Fruit fly (Drosophila melanogaster) whole organism, prepupa: ENCODE measurements around the gene MESR6.

Source experiments
- CG10631 ChIP-seq: fragments of 200-800 bp; sonication (Bioruptor generic); optimal IDR thresholded peaks from 2 replicates; lab custom pipeline; 2016; ENCODE audit warnings: missing biosample characterization, missing genetic modification characterization
- CG10669 ChIP-seq: fragments of 200-800 bp; sonication (Bioruptor generic); optimal IDR thresholded peaks from 3 replicates; lab custom pipeline; 2018; ENCODE audit warnings: missing biosample characterization, mild to moderate bottlenecking, missing genetic modification characterization, moderate library complexity
- CG11902 ChIP-seq: fragments of 200-800 bp; sonication (Bioruptor generic); optimal IDR thresholded peaks from 3 replicates; lab custom pipeline; 2016; ENCODE audit warnings: missing biosample characterization, missing genetic modification characterization
- CG15336 ChIP-seq: fragments of 200-800 bp; sonication (Bioruptor generic); IDR thresholded peaks from 2 replicates; pipeline ENCODE4 v1.3.6; 2022; ENCODE audit warnings: missing biosample characterization, missing genetic modification characterization
- CG1621 ChIP-seq: fragments of 200-800 bp; sonication (Bioruptor generic); optimal IDR thresholded peaks from 3 replicates; lab custom pipeline; 2018; ENCODE audit warnings: missing biosample characterization, mild to moderate bottlenecking, missing genetic modification characterization
- CG16779 ChIP-seq: fragments of 200-800 bp; sonication (Bioruptor generic); optimal IDR thresholded peaks from 3 replicates; lab custom pipeline; 2017; ENCODE audit warnings: missing biosample characterization, mild to moderate bottlenecking, missing genetic modification characterization
- CG3032 ChIP-seq: fragments of 200-800 bp; optimal IDR thresholded peaks from 2 replicates; lab custom pipeline; 2019; ENCODE audit warnings: missing biosample characterization, mild to moderate bottlenecking, missing genetic modification characterization, moderate library complexity
- CG31627 ChIP-seq: fragments of 200-800 bp; sonication (Bioruptor generic); optimal IDR thresholded peaks from 3 replicates; lab custom pipeline; 2016; ENCODE audit warnings: missing biosample characterization, missing genetic modification characterization
- CG32006 ChIP-seq: fragments of 200-800 bp; sonication (Bioruptor generic); optimal IDR thresholded peaks from 3 replicates; lab custom pipeline; 2017; ENCODE audit warnings: missing biosample characterization, mild to moderate bottlenecking, missing genetic modification characterization
- CG34406 ChIP-seq: fragments of 200-800 bp; sonication (Bioruptor generic); optimal IDR thresholded peaks from 3 replicates; lab custom pipeline; 2016; ENCODE audit warnings: missing biosample characterization, missing genetic modification characterization
- CG3919 ChIP-seq: fragments of 200-800 bp; sonication (Bioruptor generic); optimal IDR thresholded peaks from 3 replicates; lab custom pipeline; 2016; ENCODE audit warnings: missing biosample characterization, missing genetic modification characterization
- CG4318 ChIP-seq: fragments of 200-800 bp; sonication (Bioruptor generic); optimal IDR thresholded peaks from 3 replicates; lab custom pipeline; 2017; ENCODE audit warnings: missing biosample characterization, mild to moderate bottlenecking, missing genetic modification characterization
- CG6163 ChIP-seq: fragments of 200-800 bp; sonication (Bioruptor generic); IDR thresholded peaks from 3 replicates; pipeline ENCODE4 v1.3.6; 2022; ENCODE audit warnings: missing biosample characterization, missing genetic modification characterization
- CG6276 ChIP-seq: fragments of 200-800 bp; sonication (Bioruptor generic); optimal IDR thresholded peaks from 2 replicates; lab custom pipeline; 2017; ENCODE audit warnings: missing biosample characterization, mild to moderate bottlenecking, missing genetic modification characterization
- CG6792 ChIP-seq: fragments of 200-800 bp; sonication (Bioruptor generic); optimal IDR thresholded peaks from 3 replicates; lab custom pipeline; 2016; ENCODE audit warnings: missing biosample characterization, missing genetic modification characterization
- CG6808 ChIP-seq: fragments of 200-800 bp; sonication (Bioruptor generic); optimal IDR thresholded peaks from 3 replicates; lab custom pipeline; 2017; ENCODE audit warnings: missing biosample characterization, missing genetic modification characterization, mild to moderate bottlenecking, moderate library complexity, missing genetic modification reagents
- CG7368 ChIP-seq: fragments of 200-800 bp; sonication (Bioruptor generic); optimal IDR thresholded peaks from 3 replicates; lab custom pipeline; 2016; ENCODE audit warnings: missing biosample characterization, missing genetic modification characterization
- CG8119 ChIP-seq: fragments of 200-800 bp; sonication (Bioruptor generic); IDR thresholded peaks from 3 replicates; pipeline ENCODE4 v1.3.6; 2022; ENCODE audit warnings: missing biosample characterization, missing genetic modification characterization
- CG8632 ChIP-seq: fragments of 200-800 bp; sonication (Bioruptor generic); optimal IDR thresholded peaks from 3 replicates; lab custom pipeline; 2016; ENCODE audit warnings: missing biosample characterization, missing genetic modification characterization
- CG9139 ChIP-seq: fragments of 200-800 bp; sonication (Bioruptor generic); optimal IDR thresholded peaks from 3 replicates; lab custom pipeline; 2017; ENCODE audit warnings: missing biosample characterization, mild to moderate bottlenecking, missing genetic modification characterization
- Eip75B ChIP-seq: fragments of 200-800 bp; sonication (Bioruptor generic); optimal IDR thresholded peaks from 3 replicates; lab custom pipeline; 2016; ENCODE audit warnings: missing biosample characterization, missing genetic modification characterization
- Eip78C ChIP-seq: fragments of 200-800 bp; sonication (Bioruptor generic); peaks from one replicate; lab custom pipeline; 2016; ENCODE audit warnings: missing biosample characterization, missing genetic modification characterization
- Eip93F ChIP-seq: fragments of 200-800 bp; sonication (Bioruptor generic); optimal IDR thresholded peaks from 2 replicates; lab custom pipeline; 2016; ENCODE audit warnings: missing biosample characterization, mild to moderate bottlenecking, missing genetic modification characterization
- Ets21C ChIP-seq: fragments of 200-800 bp; sonication (Bioruptor generic); optimal IDR thresholded peaks from 3 replicates; lab custom pipeline; 2016; ENCODE audit warnings: missing biosample characterization, missing genetic modification characterization
- Ets96B ChIP-seq: fragments of 200-800 bp; optimal IDR thresholded peaks from 2 replicates; lab custom pipeline; 2019; ENCODE audit warnings: missing biosample characterization, mild to moderate bottlenecking, missing genetic modification characterization, moderate library complexity
- Gug ChIP-seq: fragments of 200-800 bp; sonication (Bioruptor generic); IDR thresholded peaks from 2 replicates; pipeline ENCODE4 v1.3.6; 2022; ENCODE audit warnings: missing biosample characterization, missing genetic modification characterization
- Hr38 ChIP-seq: sonication (Bioruptor generic); optimal IDR thresholded peaks from 2 replicates; lab custom pipeline; 2016; ENCODE audit warnings: missing biosample characterization, missing genetic modification characterization
- Hr39 ChIP-seq: fragments of 200-800 bp; sonication (Bioruptor generic); optimal IDR thresholded peaks from 2 replicates; lab custom pipeline; 2016; ENCODE audit warnings: missing biosample characterization, missing genetic modification characterization
- Hr4 ChIP-seq: fragments of 200-800 bp; sonication (Bioruptor generic); optimal IDR thresholded peaks from 3 replicates; lab custom pipeline; 2016; ENCODE audit warnings: missing biosample characterization, missing genetic modification characterization
- Lpt ChIP-seq: fragments of 200-800 bp; sonication (Bioruptor generic); optimal IDR thresholded peaks from 3 replicates; lab custom pipeline; 2016; ENCODE audit warnings: missing biosample characterization, missing genetic modification characterization
- Met ChIP-seq: fragments of 200-800 bp; sonication (Bioruptor generic); optimal IDR thresholded peaks from 3 replicates; lab custom pipeline; 2016; ENCODE audit warnings: missing biosample characterization, missing genetic modification characterization
- OdsH ChIP-seq: fragments of 200-800 bp; sonication (Bioruptor generic); optimal IDR thresholded peaks from 3 replicates; lab custom pipeline; 2016; ENCODE audit warnings: missing biosample characterization, missing genetic modification characterization
- Smox ChIP-seq: fragments of 200-800 bp; sonication (Bioruptor generic); optimal IDR thresholded peaks from 3 replicates; lab custom pipeline; 2016; ENCODE audit warnings: missing biosample characterization, missing genetic modification characterization
- Sox102F ChIP-seq: fragments of 200-800 bp; sonication (Bioruptor generic); optimal IDR thresholded peaks from 2 replicates; lab custom pipeline; 2016; ENCODE audit warnings: missing biosample characterization, mild to moderate bottlenecking, missing genetic modification characterization
- Sox14 ChIP-seq: fragments of 200-800 bp; sonication (Bioruptor generic); optimal IDR thresholded peaks from 3 replicates; lab custom pipeline; 2016; ENCODE audit warnings: missing biosample characterization, missing genetic modification characterization
- Sox15 ChIP-seq: fragments of 200-800 bp; sonication (Bioruptor generic); optimal IDR thresholded peaks from 3 replicates; lab custom pipeline; 2016; ENCODE audit warnings: missing biosample characterization, missing genetic modification characterization
- achi ChIP-seq: fragments of 200-800 bp; sonication (Bioruptor generic); optimal IDR thresholded peaks from 3 replicates; lab custom pipeline; 2016; ENCODE audit warnings: missing biosample characterization, missing genetic modification characterization
- cyc ChIP-seq: fragments of 200-800 bp; sonication (Bioruptor generic); optimal IDR thresholded peaks from 3 replicates; lab custom pipeline; 2016; ENCODE audit warnings: missing biosample characterization, missing genetic modification characterization
- dac ChIP-seq: fragments of 200-800 bp; sonication (Bioruptor generic); optimal IDR thresholded peaks from 2 replicates; lab custom pipeline; 2017; ENCODE audit warnings: missing biosample characterization, mild to moderate bottlenecking, missing genetic modification characterization
- dsx ChIP-seq: fragments of 200-800 bp; optimal IDR thresholded peaks from 3 replicates; lab custom pipeline; 2019; ENCODE audit warnings: missing biosample characterization, mild to moderate bottlenecking, missing genetic modification characterization, moderate library complexity; ENCODE audit not compliant: poor library complexity, severe bottlenecking
- eg ChIP-seq: fragments of 200-800 bp; sonication (Bioruptor generic); IDR thresholded peaks from 3 replicates; pipeline ENCODE4 v1.3.6; 2022; ENCODE audit warnings: missing biosample characterization, missing genetic modification characterization
- esn ChIP-seq: fragments of 200-800 bp; sonication (Bioruptor generic); optimal IDR thresholded peaks from 2 replicates; lab custom pipeline; 2016; ENCODE audit warnings: missing biosample characterization, mild to moderate bottlenecking, missing genetic modification characterization, moderate library complexity
- fd59A ChIP-seq: fragments of 200-800 bp; sonication (Bioruptor generic); optimal IDR thresholded peaks from 2 replicates; lab custom pipeline; 2017; ENCODE audit warnings: missing biosample characterization, mild to moderate bottlenecking, missing genetic modification characterization, missing genetic modification reagents
- fd85E ChIP-seq: fragments of 200-800 bp; sonication (Bioruptor generic); optimal IDR thresholded peaks from 3 replicates; lab custom pipeline; 2016; ENCODE audit warnings: missing biosample characterization, missing genetic modification characterization
- fkh ChIP-seq: fragments of 200-800 bp; sonication (Bioruptor generic); optimal IDR thresholded peaks from 3 replicates; lab custom pipeline; 2017; ENCODE audit warnings: missing biosample characterization, mild to moderate bottlenecking, missing genetic modification characterization, moderate library complexity
- lz ChIP-seq: fragments of 200-800 bp; sonication (Bioruptor generic); optimal IDR thresholded peaks from 3 replicates; lab custom pipeline; 2016; ENCODE audit warnings: missing biosample characterization, missing genetic modification characterization
- pdm3 ChIP-seq: fragments of 200-800 bp; sonication (Bioruptor generic); optimal IDR thresholded peaks from 3 replicates; lab custom pipeline; 2016; ENCODE audit warnings: missing biosample characterization, missing genetic modification characterization
- salr ChIP-seq, 2 experiments: fragments of 200-800 bp; sonication (Bioruptor generic); optimal IDR thresholded peaks; 3 replicates each; lab custom pipeline; 2016 to 2018; ENCODE audit warnings: missing biosample characterization in 2 of 2, missing genetic modification characterization in 2 of 2, mild to moderate bottlenecking in 1 of 2
- spab ChIP-seq: fragments of 200-800 bp; sonication (Bioruptor generic); optimal IDR thresholded peaks from 2 replicates; lab custom pipeline; 2017; ENCODE audit warnings: missing biosample characterization, mild to moderate bottlenecking, missing genetic modification characterization, missing genetic modification reagents
- ss ChIP-seq, 2 experiments: fragments of 200-800 bp; sonication (Bioruptor generic); optimal IDR thresholded peaks; 2 replicates in 1 of 2; 3 replicates in 1 of 2; lab custom pipeline; 2017 to 2018; ENCODE audit warnings: mild to moderate bottlenecking in 2 of 2, missing biosample characterization in 2 of 2, missing genetic modification characterization in 2 of 2, moderate library complexity in 1 of 2
- topi ChIP-seq: fragments of 200-800 bp; sonication (Bioruptor generic); optimal IDR thresholded peaks from 3 replicates; lab custom pipeline; 2016; ENCODE audit warnings: missing biosample characterization, missing genetic modification characterization
- vri ChIP-seq: fragments of 200-800 bp; sonication (Bioruptor generic); optimal IDR thresholded peaks from 3 replicates; lab custom pipeline; 2016; ENCODE audit warnings: missing biosample characterization, mild to moderate bottlenecking, missing genetic modification characterization

The MESR6 gene

DNA sequence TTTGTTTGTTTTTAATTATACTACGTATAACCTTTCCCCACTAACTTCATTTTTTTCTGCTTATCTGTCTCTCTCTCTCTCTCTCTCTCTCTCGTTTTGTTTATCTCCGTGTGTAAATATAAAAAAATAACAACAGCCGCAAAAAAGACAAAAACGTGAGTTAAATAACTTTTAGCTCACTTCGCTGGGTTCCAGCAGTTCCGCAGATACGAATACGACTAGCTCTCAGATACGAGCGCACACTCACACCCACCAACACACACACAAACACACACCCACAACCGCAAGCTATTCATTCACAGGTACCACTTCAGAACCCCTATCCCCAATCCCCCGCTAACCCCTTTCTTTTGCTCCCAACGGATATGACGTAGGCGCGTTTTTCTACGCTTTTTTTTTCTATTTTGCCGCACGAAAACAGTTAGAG lies 20.3 kb upstream of the MESR6 start:
- TF ChIP-seq spab = peak; percentile 46
- no peak for TF ChIP-seq Hr4 (GFP tag; lab: Kevin White, UChicago)
- peak; percentile 45 for TF ChIP-seq CG6276 (GFP tag; lab: Kevin White, UChicago)
- TF ChIP-seq ss (GFP tag; optimal IDR thresholded peaks at IDR 0.05; lab: Kevin White, UChicago) = peak; percentile 83 to 95
- peak; percentile 44; the same call in 1 of the 2 replicates for TF ChIP-seq Gug (GFP tag; lab: Robert Waterston, UW)
- peak; percentile 2 for TF ChIP-seq OdsH
- no peak for TF ChIP-seq lz (GFP tag; lab: Kevin White, UChicago)
- peak; percentile 85 for TF ChIP-seq CG1621
- TF ChIP-seq pdm3 (GFP tag; lab: Kevin White, UChicago) = peak; percentile 37
- no peak for TF ChIP-seq CG4318 (GFP tag; lab: Kevin White, UChicago)
- no peak for TF ChIP-seq CG3919 (GFP tag; lab: Kevin White, UChicago)
- peak; percentile 73 for TF ChIP-seq CG10669 (GFP tag; lab: Kevin White, UChicago)
- no peak for TF ChIP-seq Sox14 (GFP tag; lab: Kevin White, UChicago)
- no peak for TF ChIP-seq Hr38
- peak; percentile 84 for TF ChIP-seq CG6808
- peak in 1 of 2 experiments; percentile 55 for TF ChIP-seq salr (GFP tag; optimal IDR thresholded peaks at IDR 0.05; lab: Kevin White, UChicago)
- peak; percentile 76 for TF ChIP-seq vri (GFP tag; lab: Kevin White, UChicago)
- TF ChIP-seq dac (GFP tag; lab: Kevin White, UChicago) = no peak
- TF ChIP-seq CG9139 (GFP tag; lab: Kevin White, UChicago) = peak; percentile 93
- TF ChIP-seq Lpt (GFP tag; lab: Kevin White, UChicago) = peak; percentile 24
- peak; percentile 83 for TF ChIP-seq Ets96B (tag; lab: Kevin White, UChicago)
- TF ChIP-seq CG15336 (GFP tag; lab: Robert Waterston, UW) = peak; percentile 58
- peak; percentile 78 for TF ChIP-seq CG8119 (GFP tag; lab: Robert Waterston, UW)
- peak; percentile 73 for TF ChIP-seq Eip78C (GFP tag; lab: Kevin White, UChicago)
- TF ChIP-seq eg (GFP tag; lab: Robert Waterston, UW) = peak; percentile 81
- TF ChIP-seq CG32006 (GFP tag; lab: Kevin White, UChicago) = peak; percentile 46
- TF ChIP-seq Ets21C (GFP tag; lab: Kevin White, UChicago) = no peak
- no peak for TF ChIP-seq Eip93F (GFP tag; lab: Kevin White, UChicago)
- peak; percentile 92 for TF ChIP-seq fkh (GFP tag; lab: Kevin White, UChicago)
- peak; percentile 92 for TF ChIP-seq CG16779 (tag; lab: Kevin White, UChicago)
- TF ChIP-seq fd85E = no peak
- TF ChIP-seq CG8632 (GFP tag; lab: Kevin White, UChicago) = peak; percentile 42
- no peak for TF ChIP-seq Hr39
- TF ChIP-seq topi = no peak
- peak; percentile 70 for TF ChIP-seq dsx (GFP tag; lab: Kevin White, UChicago)
- no peak for TF ChIP-seq cyc
- no peak for TF ChIP-seq achi
- TF ChIP-seq Smox (GFP tag; lab: Kevin White, UChicago) = no peak
- TF ChIP-seq CG7368 = no peak
- peak; percentile 41; the same call in 2 of the 3 replicates for TF ChIP-seq CG6163 (GFP tag; lab: Robert Waterston, UW)
- no peak for TF ChIP-seq esn (GFP tag; lab: Kevin White, UChicago)
- peak; percentile 36 for TF ChIP-seq CG34406
- TF ChIP-seq Sox102F (GFP tag; lab: Kevin White, UChicago) = no peak
- TF ChIP-seq CG31627 (GFP tag; lab: Kevin White, UChicago) = no peak
- no peak for TF ChIP-seq CG10631
- peak; percentile 39 for TF ChIP-seq fd59A
- peak; percentile 73 for TF ChIP-seq CG3032 (tag; lab: Kevin White, UChicago)
- TF ChIP-seq CG6792 (GFP tag; lab: Kevin White, UChicago) = no peak
- TF ChIP-seq Sox15 (GFP tag; lab: Kevin White, UChicago) = no peak
- peak; percentile 60 for TF ChIP-seq Eip75B (GFP tag; lab: Kevin White, UChicago)
- no peak for TF ChIP-seq Met (GFP tag; lab: Kevin White, UChicago)
- no peak for TF ChIP-seq CG11902 (GFP tag; lab: Kevin White, UChicago)
